Worm (Caenorhabditis elegans) whole organism, midembryonic: Measurements from ENCODE around the gene C06B3.7.

Experiments
- klf-2 ChIP-seq: fragments of 200-800 bp; sonication (Bioruptor generic); conservative IDR thresholded peaks from 2 replicates; pipeline ENCODE4 v1.3.6; 2022; ENCODE audit warnings: missing genetic modification reagents, missing genetic modification characterization, missing compliant biosample characterization
- med-1 ChIP-seq: sonication (generic microtip); optimal IDR thresholded peaks from 2 replicates; lab custom pipeline; 2017; ENCODE audit warnings: missing genetic modification characterization, mild to moderate bottlenecking, missing compliant biosample characterization, antibody characterized with exemption, missing genetic modification reagents; ENCODE audit not compliant: insufficient read depth
- ztf-23 ChIP-seq: fragments of 200-800 bp; sonication (Bioruptor generic); IDR thresholded peaks from 2 replicates; pipeline ENCODE4 v1.3.6; 2022; ENCODE audit warnings: missing genetic modification reagents, missing genetic modification characterization, missing compliant biosample characterization

- TF ChIP-seq klf-2 (GFP tag; lab: Robert Waterston, UW) (no peak), ztf-23 (no peak), med-1 (GFP tag; lab: Kevin White, UChicago) (no peak)
Observed at ce11 chrV:13929503-13929902, 20.0 kb downstream of the C06B3.7 start, which contains the start of gene srxa-13.
